Fruit fly (Drosophila melanogaster) whole organism, embryonic: Measurements from ENCODE around the gene CG34291.

Experiments used
- BtbVII ChIP-seq: fragments of 200-800 bp; sonication (Bioruptor generic); optimal IDR thresholded peaks from 3 replicates; lab custom pipeline; 2017; ENCODE audit warnings: missing biosample characterization, mild to moderate bottlenecking, missing genetic modification characterization
- CG42726 ChIP-seq: fragments of 200-800 bp; sonication (Bioruptor generic); IDR thresholded peaks from 2 replicates; pipeline ENCODE4 v1.3.6; 2022; ENCODE audit warnings: missing biosample characterization, missing genetic modification characterization; ENCODE audit not compliant: partially characterized antibody
- luna ChIP-seq: fragments of 200-800 bp; sonication (Bioruptor generic); optimal IDR thresholded peaks from 2 replicates; lab custom pipeline; 2016; ENCODE audit warnings: missing biosample characterization, missing genetic modification characterization

dm6 chr3R:26425681-26426080 is at the start of gene CG34291:
- no peak for TF ChIP-seq luna (GFP tag; lab: Kevin White, UChicago)
- TF ChIP-seq CG42726 (GFP tag; lab: Robert Waterston, UW), result no peak
- no peak for TF ChIP-seq BtbVII (GFP tag; lab: Kevin White, UChicago)
